Fruit fly (Drosophila melanogaster) whole organism, embryonic: Measurements from ENCODE around the gene Acat2.

Experiments used
- Abd-B ChIP-seq: fragments of 200-800 bp; sonication (Bioruptor generic); optimal IDR thresholded peaks from 2 replicates; lab custom pipeline; 2018; ENCODE audit warnings: missing biosample characterization, mild to moderate bottlenecking, missing genetic modification characterization, moderate library complexity
- Aef1 ChIP-seq: fragments of 200-800 bp; sonication (Bioruptor generic); IDR thresholded peaks from 3 replicates; pipeline ENCODE4 v1.3.6; 2022; ENCODE audit warnings: missing biosample characterization, missing genetic modification characterization
- Antp ChIP-seq: fragments of 200-800 bp; sonication (Bioruptor generic); optimal IDR thresholded peaks from 3 replicates; lab custom pipeline; 2016; ENCODE audit warnings: missing biosample characterization, missing genetic modification characterization
- Atf-2 ChIP-seq: fragments of 200-800 bp; sonication (Bioruptor generic); optimal IDR thresholded peaks from 2 replicates; lab custom pipeline; 2016; ENCODE audit warnings: missing biosample characterization, missing genetic modification characterization
- CG10267 ChIP-seq: fragments of 200-800 bp; sonication (Bioruptor generic); optimal IDR thresholded peaks from 2 replicates; lab custom pipeline; 2018; ENCODE audit warnings: missing biosample characterization, mild to moderate bottlenecking, missing genetic modification characterization, moderate library complexity
- CG12155 ChIP-seq: fragments of 200-800 bp; sonication (Bioruptor generic); optimal IDR thresholded peaks from 3 replicates; lab custom pipeline; 2016; ENCODE audit warnings: missing biosample characterization, missing genetic modification characterization
- CG12391 ChIP-seq: fragments of 200-800 bp; sonication (Bioruptor generic); optimal IDR thresholded peaks from 3 replicates; lab custom pipeline; 2018; ENCODE audit warnings: missing biosample characterization, mild to moderate bottlenecking, missing genetic modification characterization, moderate library complexity
- CG12744 ChIP-seq: fragments of 200-800 bp; sonication (Bioruptor generic); optimal IDR thresholded peaks from 2 replicates; lab custom pipeline; 2016; ENCODE audit warnings: missing biosample characterization, missing genetic modification characterization
- CG13894 ChIP-seq: fragments of 200-800 bp; sonication (Bioruptor generic); optimal IDR thresholded peaks from 3 replicates; lab custom pipeline; 2018; ENCODE audit warnings: missing biosample characterization, mild to moderate bottlenecking, missing genetic modification characterization, moderate library complexity
- CG3281 ChIP-seq: fragments of 200-800 bp; sonication (Bioruptor generic); optimal IDR thresholded peaks from 3 replicates; lab custom pipeline; 2017; ENCODE audit warnings: missing biosample characterization, mild to moderate bottlenecking, missing genetic modification characterization
- CG3726 ChIP-seq: fragments of 200-800 bp; sonication (Bioruptor generic); IDR thresholded peaks from 3 replicates; pipeline ENCODE4, ENCODE4 v1.3.6; 2022; ENCODE audit warnings: missing biosample characterization, missing genetic modification characterization
- CG3838 ChIP-seq: fragments of 200-800 bp; sonication (Bioruptor generic); optimal IDR thresholded peaks from 3 replicates; lab custom pipeline; 2016; ENCODE audit warnings: missing biosample characterization, missing genetic modification characterization
- CG4328 ChIP-seq: fragments of 200-800 bp; sonication (Bioruptor generic); optimal IDR thresholded peaks from 3 replicates; lab custom pipeline; 2017; ENCODE audit warnings: missing biosample characterization, missing genetic modification reagents, missing genetic modification characterization
- CG43689 ChIP-seq: fragments of 200-800 bp; sonication (Bioruptor generic); IDR thresholded peaks from 2 replicates; pipeline ENCODE4 v1.3.6; 2022; ENCODE audit warnings: missing biosample characterization, missing genetic modification characterization
- CG4617 ChIP-seq: fragments of 200-800 bp; sonication (Bioruptor generic); optimal IDR thresholded peaks from 3 replicates; lab custom pipeline; 2016; ENCODE audit warnings: missing biosample characterization, missing genetic modification characterization, borderline replicate concordance
- CG4854 ChIP-seq: fragments of 200-800 bp; sonication (Bioruptor generic); optimal IDR thresholded peaks from 2 replicates; lab custom pipeline; 2016; ENCODE audit warnings: missing biosample characterization, missing genetic modification characterization, inconsistent platforms
- CG7963 ChIP-seq: fragments of 200-800 bp; sonication (Bioruptor generic); IDR thresholded peaks from 3 replicates; pipeline ENCODE4 v1.3.6; 2022; ENCODE audit warnings: missing biosample characterization, missing genetic modification characterization; ENCODE audit not compliant: partially characterized antibody
- CG8281 ChIP-seq: fragments of 200-800 bp; sonication (Bioruptor generic); optimal IDR thresholded peaks from 2 replicates; lab custom pipeline; 2018; ENCODE audit warnings: missing biosample characterization, mild to moderate bottlenecking, missing genetic modification characterization, moderate library complexity
- CG8765 ChIP-seq: fragments of 200-800 bp; sonication (Bioruptor generic); IDR thresholded peaks from 2 replicates; pipeline ENCODE4 v1.3.6; 2022; ENCODE audit warnings: missing biosample characterization, missing genetic modification characterization
- CG9437 ChIP-seq: fragments of 200-800 bp; sonication (Bioruptor generic); optimal IDR thresholded peaks from 2 replicates; lab custom pipeline; 2018; ENCODE audit warnings: missing biosample characterization, mild to moderate bottlenecking, missing genetic modification characterization
- CoRest ChIP-seq: fragments of 200-800 bp; sonication (Bioruptor generic); optimal IDR thresholded peaks from 3 replicates; lab custom pipeline; 2018; ENCODE audit warnings: missing biosample characterization, mild to moderate bottlenecking, missing genetic modification characterization, moderate library complexity
- Doc3 ChIP-seq: fragments of 200-800 bp; sonication (Bioruptor generic); IDR thresholded peaks from 3 replicates; pipeline ENCODE4 v1.3.6; 2022; ENCODE audit warnings: missing biosample characterization, missing genetic modification characterization; ENCODE audit not compliant: partially characterized antibody
- Gsc ChIP-seq: fragments of 200-800 bp; sonication (Bioruptor generic); IDR thresholded peaks from 2 replicates; pipeline ENCODE4 v1.3.6; 2022; ENCODE audit warnings: missing biosample characterization, missing genetic modification characterization
- Hr3 ChIP-seq: fragments of 200-800 bp; sonication (Bioruptor generic); optimal IDR thresholded peaks from 3 replicates; lab custom pipeline; 2016; ENCODE audit warnings: missing biosample characterization, missing genetic modification characterization
- Lhr ChIP-seq: fragments of 200-800 bp; sonication (Bioruptor generic); optimal IDR thresholded peaks from 3 replicates; lab custom pipeline; 2017; ENCODE audit warnings: mild to moderate bottlenecking, missing biosample characterization, missing genetic modification reagents, missing genetic modification characterization
- Lim3 ChIP-seq: fragments of 200-800 bp; sonication (Bioruptor generic); IDR thresholded peaks from 2 replicates; pipeline ENCODE4 v1.3.6; 2022; ENCODE audit warnings: missing biosample characterization, missing genetic modification characterization
- Max ChIP-seq: fragments of 200-800 bp; sonication (Bioruptor generic); optimal IDR thresholded peaks from 2 replicates; lab custom pipeline; 2016; ENCODE audit warnings: missing biosample characterization, mild to moderate bottlenecking, missing genetic modification characterization
- Myb ChIP-seq: fragments of 200-800 bp; sonication (Bioruptor generic); optimal IDR thresholded peaks from 2 replicates; lab custom pipeline; 2016; ENCODE audit warnings: missing biosample characterization, missing genetic modification characterization
- NFAT ChIP-seq: fragments of 200-800 bp; sonication (Bioruptor generic); IDR thresholded peaks from 2 replicates; pipeline ENCODE4 v1.3.6; 2022; ENCODE audit warnings: missing biosample characterization, missing genetic modification characterization
- Ptx1 ChIP-seq: fragments of 200-800 bp; sonication (Bioruptor generic); IDR thresholded peaks from 2 replicates; pipeline ENCODE4 v1.3.6; 2022; ENCODE audit warnings: missing biosample characterization, missing genetic modification characterization
- Stat92E ChIP-seq, 3 experiments: fragments of >200 bp in 2 of 3; fragments of 200-800 bp in 1 of 3; sonication (Bioruptor generic) in 1 of 3; optimal IDR thresholded peaks; 2 replicates each; lab custom pipeline; 2017 to 2019; ENCODE audit warnings: missing biosample characterization in 3 of 3, missing genetic modification characterization in 3 of 3, mild to moderate bottlenecking in 1 of 3, moderate library complexity in 1 of 3
- Trl ChIP-seq, 3 experiments: fragments of >200 bp in 2 of 3; fragments of 200-800 bp in 1 of 3; sonication (Bioruptor generic) in 1 of 3; optimal IDR thresholded peaks; 2 replicates in 1 of 3; 3 replicates in 2 of 3; lab custom pipeline; 2016 to 2017; ENCODE audit warnings: missing biosample characterization in 1 of 3, missing genetic modification characterization in 1 of 3
- Xrp1 ChIP-seq: fragments of 200-800 bp; sonication (Bioruptor generic); IDR thresholded peaks from 2 replicates; pipeline ENCODE4 v1.3.6; 2022; ENCODE audit warnings: missing biosample characterization, missing genetic modification characterization
- cas ChIP-seq: fragments of 200-800 bp; sonication (Bioruptor generic); IDR thresholded peaks from 2 replicates; pipeline ENCODE4 v1.3.6; 2022; ENCODE audit warnings: missing biosample characterization, missing genetic modification characterization
- cato ChIP-seq: fragments of 200-800 bp; sonication (Bioruptor generic); optimal IDR thresholded peaks from 2 replicates; lab custom pipeline; 2016; ENCODE audit warnings: missing biosample characterization, missing genetic modification characterization, borderline replicate concordance
- dmrt99B ChIP-seq: fragments of 200-800 bp; sonication (Bioruptor generic); optimal IDR thresholded peaks from 2 replicates; lab custom pipeline; 2018; ENCODE audit warnings: missing biosample characterization, mild to moderate bottlenecking, missing genetic modification characterization, moderate library complexity
- dysf ChIP-seq: fragments of 200-800 bp; sonication (Bioruptor generic); IDR thresholded peaks from 3 replicates; pipeline ENCODE4 v1.3.6; 2022; ENCODE audit warnings: missing biosample characterization, missing genetic modification characterization
- ftz-f1 ChIP-seq: fragments of 200-800 bp; sonication (Bioruptor generic); optimal IDR thresholded peaks from 2 replicates; lab custom pipeline; 2016; ENCODE audit warnings: missing biosample characterization, missing genetic modification characterization
- gfzf ChIP-seq: fragments of 200-800 bp; sonication (Bioruptor generic); optimal IDR thresholded peaks from 2 replicates; lab custom pipeline; 2016; ENCODE audit warnings: missing biosample characterization, mild to moderate bottlenecking, missing genetic modification characterization, moderate library complexity
- hbn ChIP-seq: fragments of 200-800 bp; sonication (Bioruptor generic); IDR thresholded peaks from 2 replicates; pipeline ENCODE4 v1.3.6; 2022; ENCODE audit warnings: missing biosample characterization, missing genetic modification characterization; ENCODE audit not compliant: partially characterized antibody
- ind ChIP-seq: fragments of 200-800 bp; sonication (Bioruptor generic); optimal IDR thresholded peaks from 3 replicates; lab custom pipeline; 2016; ENCODE audit warnings: missing biosample characterization, missing genetic modification characterization
- luna ChIP-seq: fragments of 200-800 bp; sonication (Bioruptor generic); optimal IDR thresholded peaks from 2 replicates; lab custom pipeline; 2016; ENCODE audit warnings: missing biosample characterization, missing genetic modification characterization
- nerfin-2 ChIP-seq: fragments of 200-800 bp; sonication (Bioruptor generic); IDR thresholded peaks from 2 replicates; pipeline ENCODE4 v1.3.6; 2022; ENCODE audit warnings: missing biosample characterization, missing genetic modification characterization; ENCODE audit not compliant: partially characterized antibody
- p53 ChIP-seq: fragments of 200-800 bp; sonication (Bioruptor generic); optimal IDR thresholded peaks from 2 replicates; lab custom pipeline; 2016; ENCODE audit warnings: missing biosample characterization, missing genetic modification characterization
- prd ChIP-seq, 3 experiments: fragments of >200 bp in 2 of 3; fragments of 200-800 bp in 1 of 3; sonication (Bioruptor generic) in 1 of 3; optimal IDR thresholded peaks in 2 of 3; IDR thresholded peaks in 1 of 3; 2 replicates in 2 of 3; 3 replicates in 1 of 3; pipeline versions ENCODE4 v1.3.6 to Lab custom; 2017 to 2022; ENCODE audit warnings: missing biosample characterization in 1 of 3, missing genetic modification characterization in 1 of 3
- psq ChIP-seq: fragments of 200-800 bp; sonication (Bioruptor generic); optimal IDR thresholded peaks from 2 replicates; lab custom pipeline; 2017; ENCODE audit warnings: missing biosample characterization, missing genetic modification characterization
- salm ChIP-seq: fragments of 200-800 bp; sonication (Bioruptor generic); optimal IDR thresholded peaks from 2 replicates; lab custom pipeline; 2018; ENCODE audit warnings: missing biosample characterization, mild to moderate bottlenecking, missing genetic modification characterization
- stc ChIP-seq: fragments of 200-800 bp; sonication (Bioruptor generic); IDR thresholded peaks from 2 replicates; pipeline ENCODE4 v1.3.6; 2022; ENCODE audit warnings: missing biosample characterization, missing genetic modification characterization

Acat2 gene

DNA sequence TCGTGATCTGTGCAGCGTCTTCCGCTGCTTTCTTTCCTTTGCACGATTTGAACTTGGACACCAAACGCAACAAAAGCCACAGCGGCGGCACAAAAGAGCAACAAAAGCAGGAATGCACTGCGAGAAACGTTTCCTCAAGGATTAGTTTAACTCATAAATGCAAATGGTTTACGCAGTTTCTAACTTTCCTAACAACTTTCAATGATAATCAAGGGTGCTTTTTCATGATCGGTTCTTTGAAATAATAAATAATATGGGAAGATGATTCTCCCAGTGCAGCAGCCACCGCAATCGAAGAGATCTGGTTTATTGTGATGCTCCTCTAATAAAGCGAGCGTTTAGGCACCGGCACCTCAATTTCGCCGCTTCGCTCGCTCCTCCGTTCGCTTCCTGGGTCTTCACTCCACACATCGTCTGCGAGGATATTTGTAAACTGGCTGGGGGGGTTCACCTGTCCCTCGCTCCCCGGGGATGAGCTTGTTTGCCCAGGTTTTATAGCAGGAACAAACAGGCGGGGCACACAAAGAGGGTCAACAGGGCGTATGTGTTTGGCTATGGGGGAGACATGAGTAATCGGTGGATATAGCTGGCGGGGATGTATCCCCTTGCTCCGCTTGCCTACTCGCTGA lies 16.5 kb downstream of the Acat2 start (continued):
- peak; percentile 74 for TF ChIP-seq Abd-B (GFP tag; lab: Kevin White, UChicago)
- peak; percentile 79 for TF ChIP-seq Ptx1 (GFP tag; lab: Robert Waterston, UW)
- peak; percentile 58 for TF ChIP-seq CG4617 (GFP tag; lab: Kevin White, UChicago)
- peak; percentile 65 for TF ChIP-seq CoRest (tag; lab: Kevin White, UChicago)
- TF ChIP-seq CG3281 (GFP tag; lab: Kevin White, UChicago): peak; percentile 11
- no peak for TF ChIP-seq CG3838 (GFP tag; lab: Kevin White, UChicago)
- TF ChIP-seq dysf (GFP tag; lab: Robert Waterston, UW): peak; percentile 68; the same call in 2 of the 3 replicates
- TF ChIP-seq Doc3 (GFP tag; lab: Robert Waterston, UW): no peak
- peak; percentile 33 for TF ChIP-seq CG12155 (GFP tag; lab: Kevin White, UChicago)
- TF ChIP-seq CG43689 (GFP tag; lab: Robert Waterston, UW): peak; percentile 30; the same call in 1 of the 2 replicates
- peak; percentile 82 for TF ChIP-seq ind (GFP tag; lab: Kevin White, UChicago)
- TF ChIP-seq hbn (GFP tag; lab: Robert Waterston, UW): no peak
- peak; percentile 13 for TF ChIP-seq CG4854 (GFP tag; lab: Kevin White, UChicago)
- TF ChIP-seq psq (GFP tag; lab: Kevin White, UChicago): no peak
- peak; percentile 48 for TF ChIP-seq Hr3 (GFP tag; lab: Kevin White, UChicago)
- TF ChIP-seq salm (tag; lab: Kevin White, UChicago): peak; percentile 29
- TF ChIP-seq NFAT (GFP tag; lab: Robert Waterston, UW): no peak
- TF ChIP-seq Lim3: peak; percentile 58; the same call in 1 of the 2 replicates
- peak; percentile 88 for TF ChIP-seq stc (GFP tag; lab: Robert Waterston, UW)
- TF ChIP-seq CG9437 (GFP tag; lab: Kevin White, UChicago): peak; percentile 38
- peak; percentile 89 for TF ChIP-seq Xrp1
- TF ChIP-seq prd (optimal IDR thresholded peaks at IDR 0.05; lab: Kevin White, UChicago): no peak
- TF ChIP-seq prd (GFP tag; IDR thresholded peaks at IDR 0.05; lab: Robert Waterston, UW): peak; percentile 85
- no peak for TF ChIP-seq nerfin-2
- TF ChIP-seq Antp: peak; percentile 76
- peak; percentile 21 for TF ChIP-seq CG10267 (tag; lab: Kevin White, UChicago)
- TF ChIP-seq Aef1 (GFP tag; lab: Robert Waterston, UW): peak; percentile 64
- TF ChIP-seq Stat92E (GFP tag; optimal IDR thresholded peaks at IDR 0.05; lab: Kevin White, UChicago): no peak
- peak; percentile 42; the same call in 1 of the 2 replicates for TF ChIP-seq Gsc (GFP tag; lab: Robert Waterston, UW)
- no peak for TF ChIP-seq CG12744 (GFP tag; lab: Kevin White, UChicago)
- peak; percentile 13 for TF ChIP-seq p53 (GFP tag; lab: Kevin White, UChicago)
- TF ChIP-seq Myb (GFP tag; lab: Kevin White, UChicago): peak; percentile 22
- TF ChIP-seq CG4328: no peak
- peak; percentile 52 for TF ChIP-seq Atf-2 (GFP tag; lab: Kevin White, UChicago)
- TF ChIP-seq CG8281: peak; percentile 53
- peak; percentile 54 for TF ChIP-seq Max (GFP tag; lab: Kevin White, UChicago)
- no peak for TF ChIP-seq luna (GFP tag; lab: Kevin White, UChicago)
- peak; percentile 2 for TF ChIP-seq gfzf
- peak; percentile 82 for TF ChIP-seq CG12391 (tag; lab: Kevin White, UChicago)
- TF ChIP-seq ftz-f1: no peak
- TF ChIP-seq Trl (optimal IDR thresholded peaks at IDR 0.05; lab: Kevin White, UChicago): no peak
- peak; percentile 60 for TF ChIP-seq Trl (GFP tag; optimal IDR thresholded peaks at IDR 0.05; lab: Kevin White, UChicago)
- TF ChIP-seq CG3726 (GFP tag; lab: Robert Waterston, UW): peak; percentile 30; the same call in 2 of the 3 replicates
- peak; percentile 58 for TF ChIP-seq cato
- TF ChIP-seq Lhr (GFP tag; lab: Kevin White, UChicago): peak; percentile 48
- no peak for TF ChIP-seq CG7963 (GFP tag; lab: Robert Waterston, UW)
- no peak; the same call in 1 of the 2 replicates for TF ChIP-seq CG8765 (GFP tag; lab: Robert Waterston, UW)
- peak; percentile 92 for TF ChIP-seq dmrt99B (tag; lab: Kevin White, UChicago)
- TF ChIP-seq CG13894: no peak
- TF ChIP-seq cas (GFP tag; lab: Robert Waterston, UW): no peak
